Fruit fly (Drosophila melanogaster): ENCODE data around the gene CG4597.

DNA sequence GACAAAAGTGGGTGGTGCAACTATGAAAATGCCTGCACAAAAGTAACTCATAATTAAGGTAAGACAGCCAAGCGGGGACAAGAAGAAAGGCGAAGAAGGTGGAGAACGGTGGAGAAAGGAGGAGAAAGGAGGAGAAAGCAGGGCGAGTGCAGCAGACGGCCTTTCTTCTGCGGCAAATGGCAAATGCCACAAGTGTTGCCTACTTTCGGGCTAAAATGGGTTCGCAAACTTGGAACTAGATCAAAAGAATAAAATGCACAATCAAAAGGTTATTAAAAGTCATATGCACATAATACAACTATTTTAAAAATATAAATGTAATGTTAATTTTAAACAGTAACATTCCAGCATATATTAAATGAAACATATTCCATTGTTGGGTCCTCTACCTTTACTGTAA is 27.2 kb upstream of the CG4597 start:
- TF ChIP-seq fd59A (GFP tag; optimal IDR thresholded peaks at IDR 0.05) (no peak), CG10669 (GFP tag; optimal IDR thresholded peaks at IDR 0.05) (no peak), Eip75B (GFP tag; optimal IDR thresholded peaks at IDR 0.05) (no peak), Eip78C (GFP tag) (no peak), CG6808 (GFP tag; optimal IDR thresholded peaks at IDR 0.05) (no peak), net (GFP tag; optimal IDR thresholded peaks at IDR 0.05) (no peak)
